Fruit fly (Drosophila melanogaster) whole organism, pupa: Measurements from ENCODE around the gene CG13454.

Source experiments
- CG10348 ChIP-seq: fragments of 200-800 bp; sonication (Bioruptor generic); IDR thresholded peaks from 2 replicates; pipeline ENCODE4 v1.3.6; 2022; ENCODE audit warnings: missing biosample characterization, missing genetic modification characterization
- CG12605 ChIP-seq: fragments of 200-800 bp; sonication (Bioruptor generic); IDR thresholded peaks from 2 replicates; pipeline ENCODE4 v1.3.6; 2022; ENCODE audit warnings: missing biosample characterization, missing genetic modification characterization
- CG13204 ChIP-seq: fragments of 200-800 bp; sonication (Bioruptor generic); optimal IDR thresholded peaks from 2 replicates; lab custom pipeline; 2018; ENCODE audit warnings: missing biosample characterization, mild to moderate bottlenecking, missing genetic modification characterization, moderate library complexity
- CG14655 ChIP-seq: fragments of 200-800 bp; sonication (Bioruptor generic); optimal IDR thresholded peaks from 3 replicates; lab custom pipeline; 2017; ENCODE audit warnings: mild to moderate bottlenecking, missing biosample characterization, missing genetic modification reagents, missing genetic modification characterization
- CG15710 ChIP-seq: fragments of 200-800 bp; sonication (Bioruptor generic); optimal IDR thresholded peaks from 2 replicates; lab custom pipeline; 2018; ENCODE audit warnings: missing biosample characterization, mild to moderate bottlenecking, missing genetic modification characterization, moderate library complexity
- CG17806 ChIP-seq: fragments of 200-800 bp; sonication (Bioruptor generic); optimal IDR thresholded peaks from 2 replicates; lab custom pipeline; 2018; ENCODE audit warnings: missing biosample characterization, mild to moderate bottlenecking, missing genetic modification characterization, moderate library complexity
- CG32121 ChIP-seq: fragments of 200-800 bp; sonication (Bioruptor generic); IDR thresholded peaks from 2 replicates; pipeline ENCODE4 v1.3.6; 2022; ENCODE audit warnings: missing biosample characterization, missing genetic modification characterization
- CG34367 ChIP-seq: fragments of 200-800 bp; sonication (Bioruptor generic); optimal IDR thresholded peaks from 2 replicates; lab custom pipeline; 2018; ENCODE audit warnings: missing biosample characterization, mild to moderate bottlenecking, missing genetic modification characterization
- CG4496 ChIP-seq: fragments of 200-800 bp; sonication (Bioruptor generic); IDR thresholded peaks from 3 replicates; pipeline ENCODE4 v1.3.6; 2022; ENCODE audit warnings: missing biosample characterization, missing genetic modification characterization
- CG8159 ChIP-seq: fragments of 200-800 bp; sonication (Bioruptor generic); optimal IDR thresholded peaks from 3 replicates; lab custom pipeline; 2018; ENCODE audit warnings: missing biosample characterization, mild to moderate bottlenecking, missing genetic modification characterization, moderate library complexity
- CG8301 ChIP-seq: fragments of 200-800 bp; sonication (Bioruptor generic); optimal IDR thresholded peaks from 2 replicates; lab custom pipeline; 2018; ENCODE audit warnings: missing biosample characterization, mild to moderate bottlenecking, missing genetic modification characterization
- CG9948 ChIP-seq: fragments of 200-800 bp; sonication (Bioruptor generic); optimal IDR thresholded peaks from 2 replicates; lab custom pipeline; 2018; ENCODE audit warnings: missing biosample characterization, mild to moderate bottlenecking, missing genetic modification characterization, moderate library complexity
- D1 ChIP-seq: fragments of 200-800 bp; sonication (Bioruptor generic); optimal IDR thresholded peaks from 2 replicates; lab custom pipeline; 2018; ENCODE audit warnings: missing biosample characterization, mild to moderate bottlenecking, missing genetic modification characterization, moderate library complexity
- EcR ChIP-seq: fragments of 200-800 bp; sonication (Bioruptor generic); optimal IDR thresholded peaks from 3 replicates; lab custom pipeline; 2019; ENCODE audit warnings: missing biosample characterization, missing genetic modification characterization, mild to moderate bottlenecking, moderate library complexity, missing genetic modification reagents
- Ets98B ChIP-seq: fragments of 200-800 bp; sonication (Bioruptor generic); IDR thresholded peaks from 2 replicates; pipeline ENCODE4 v1.3.6; 2022; ENCODE audit warnings: missing biosample characterization, missing genetic modification characterization
- Pif1A ChIP-seq: fragments of 200-800 bp; sonication (Bioruptor generic); optimal IDR thresholded peaks from 3 replicates; lab custom pipeline; 2016; ENCODE audit warnings: missing biosample characterization, missing genetic modification characterization
- Pif1B ChIP-seq: fragments of 200-800 bp; sonication (Bioruptor generic); optimal IDR thresholded peaks from 3 replicates; lab custom pipeline; 2016; ENCODE audit warnings: missing biosample characterization, missing genetic modification characterization
- Snoo ChIP-seq: fragments of 200-800 bp; sonication (Bioruptor generic); optimal IDR thresholded peaks from 3 replicates; lab custom pipeline; 2017; ENCODE audit warnings: missing biosample characterization, mild to moderate bottlenecking, missing genetic modification characterization, inconsistent platforms
- fd96Ca ChIP-seq: fragments of 200-800 bp; sonication (Bioruptor generic); IDR thresholded peaks from 3 replicates; pipeline ENCODE4 v1.3.6; 2022; ENCODE audit warnings: missing biosample characterization, missing genetic modification characterization
- gl ChIP-seq: fragments of 200-800 bp; sonication (Bioruptor generic); optimal IDR thresholded peaks from 2 replicates; lab custom pipeline; 2018; ENCODE audit warnings: missing biosample characterization, mild to moderate bottlenecking, missing genetic modification characterization
- rn ChIP-seq: fragments of 200-800 bp; sonication (Bioruptor generic); IDR thresholded peaks from 2 replicates; pipeline ENCODE4 v1.3.6; 2022; ENCODE audit warnings: missing biosample characterization, missing genetic modification characterization

The CG13454 gene

dm6 chr3L:15530071-15530470, 13.2 kb upstream of the CG13454 start:
- TF ChIP-seq rn (GFP tag; lab: Robert Waterston, UW) = no peak

DNA sequence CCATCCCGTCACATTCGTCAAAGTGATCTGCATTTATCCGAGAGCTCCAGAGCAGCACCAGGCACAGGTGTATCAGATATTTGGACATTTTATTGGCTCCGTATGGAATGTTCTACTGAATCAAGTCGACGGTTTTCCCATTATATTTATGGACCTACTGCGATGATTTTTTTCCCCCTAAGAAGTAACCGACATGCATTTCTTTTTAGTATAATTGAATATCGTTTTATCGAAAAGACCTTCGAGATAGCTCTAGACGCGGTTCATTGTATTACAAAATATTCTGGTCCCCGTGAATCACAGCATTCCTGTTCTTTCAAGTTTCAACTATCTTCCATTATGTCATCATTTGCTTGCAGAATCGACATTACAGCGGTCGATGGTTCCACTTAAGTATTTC, 12.3 kb upstream of the CG13454 start, which contains the start of gene obst-H:
obst-H (minus strand) TSS at position 101 of the 400 bp plus-strand sequence.
- TF ChIP-seq CG34367 (tag; lab: Kevin White, UChicago) (no peak), EcR (GFP tag; lab: Kevin White, UChicago) (no peak), Snoo (tag; lab: Kevin White, UChicago) (no peak), fd96Ca (GFP tag; lab: Robert Waterston, UW) (no peak), CG10348 (no peak), Ets98B (no peak), Pif1A (no peak), CG14655 (GFP tag; lab: Kevin White, UChicago) (no peak), CG17806 (tag; lab: Kevin White, UChicago) (no peak), rn (GFP tag; lab: Robert Waterston, UW) (no peak), Pif1B (GFP tag; lab: Kevin White, UChicago) (no peak)

DNA sequence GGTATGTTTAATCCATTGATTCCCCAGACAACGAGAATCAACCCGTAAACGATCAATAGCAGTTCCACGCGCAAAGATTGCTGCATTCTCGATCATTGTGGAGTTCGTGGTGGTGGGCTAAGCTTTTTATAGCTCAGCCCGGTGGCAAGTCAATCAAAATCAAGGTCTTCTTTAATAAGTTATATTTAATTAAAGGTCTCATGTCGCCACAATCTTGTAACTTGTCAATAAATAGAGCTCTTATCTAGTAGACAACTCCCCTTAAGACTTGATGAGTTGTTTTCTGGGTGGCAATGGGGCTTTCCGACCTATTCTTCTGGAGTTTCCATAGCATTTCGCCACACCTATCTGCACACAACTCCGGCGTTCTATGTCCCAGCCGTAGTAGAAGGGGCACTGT, 11.2 kb upstream of the CG13454 start, which contains the start of gene CG42728:
CG42728 (minus strand) TSS at position 101 of the 400 bp plus-strand sequence.
- TF ChIP-seq Ets98B (no peak), CG32121 (GFP tag; lab: Robert Waterston, UW) (no peak), D1 (no peak), CG15710 (tag; lab: Kevin White, UChicago) (no peak), CG34367 (tag; lab: Kevin White, UChicago) (no peak), CG13204 (GFP tag; lab: Kevin White, UChicago) (no peak), Pif1B (GFP tag; lab: Kevin White, UChicago) (no peak), CG4496 (GFP tag; lab: Robert Waterston, UW) (no peak), rn (GFP tag; lab: Robert Waterston, UW) (no peak), CG8159 (no peak), CG10348 (no peak), CG9948 (tag; lab: Kevin White, UChicago) (no peak), CG17806 (tag; lab: Kevin White, UChicago) (no peak), CG14655 (GFP tag; lab: Kevin White, UChicago) (no peak), gl (no peak), EcR (GFP tag; lab: Kevin White, UChicago) (no peak), Snoo (tag; lab: Kevin White, UChicago) (no peak), Pif1A (no peak), fd96Ca (GFP tag; lab: Robert Waterston, UW) (no peak)

DNA sequence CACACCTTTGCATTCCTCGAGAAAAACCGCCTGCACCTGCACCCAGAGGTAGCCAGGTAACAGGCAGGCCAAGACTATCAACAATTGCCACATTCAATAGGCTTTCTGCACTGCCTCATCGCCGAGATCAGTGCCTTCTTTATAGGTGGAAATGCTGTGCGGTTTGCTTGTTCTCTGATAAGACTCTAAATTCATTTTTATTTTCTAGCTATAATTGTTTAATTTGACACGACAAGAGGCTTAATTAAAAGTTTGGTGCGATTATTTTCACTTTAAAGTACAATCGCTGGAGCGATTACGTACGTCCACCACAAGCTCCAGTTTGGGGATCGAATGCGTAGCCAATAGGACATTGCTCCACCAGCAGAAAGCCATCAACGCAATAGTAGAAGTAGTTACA, 10.6 kb upstream of the CG13454 start, which contains the start of gene CG42729:
CG42729 (minus strand) TSS at position 101 of the 400 bp plus-strand sequence.
- TF ChIP-seq Pif1A (no peak), Snoo (tag; lab: Kevin White, UChicago) (no peak)

DNA sequence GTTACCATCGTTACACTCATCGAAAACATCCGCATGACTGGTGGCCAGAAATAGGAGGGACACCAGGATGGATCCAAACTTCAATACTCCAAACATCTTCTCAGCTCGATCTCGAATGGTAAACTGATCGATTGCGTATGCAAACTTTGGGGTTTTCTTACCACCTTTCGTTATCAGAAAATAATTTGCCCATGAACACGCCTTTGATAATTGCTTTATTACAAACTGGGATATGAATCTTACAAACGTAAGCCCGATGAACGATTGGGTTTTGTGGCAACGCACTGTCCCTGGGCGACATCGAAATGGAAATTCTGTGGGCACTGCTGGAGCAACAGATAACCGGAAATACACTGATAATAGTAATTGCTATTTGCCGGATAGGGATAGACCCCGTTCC, 9.9 kb upstream of the CG13454 start, which contains the start of gene CG33985:
CG33985 (minus strand) TSS at position 101 of the 400 bp plus-strand sequence.
- TF ChIP-seq D1 (no peak), CG13204 (GFP tag; lab: Kevin White, UChicago) (no peak), CG8301 (no peak), CG17806 (tag; lab: Kevin White, UChicago) (no peak), CG34367 (tag; lab: Kevin White, UChicago) (no peak), CG8159 (no peak), CG32121 (GFP tag; lab: Robert Waterston, UW) (no peak), CG12605 (no peak), CG10348 (no peak), fd96Ca (GFP tag; lab: Robert Waterston, UW) (no peak), gl (no peak), CG15710 (tag; lab: Kevin White, UChicago) (no peak), Ets98B (no peak), CG9948 (tag; lab: Kevin White, UChicago) (no peak)

- TF ChIP-seq CG32121 (GFP tag; lab: Robert Waterston, UW) (no peak), gl (no peak), Pif1A (no peak), CG8159 (no peak), CG8301 (no peak)
Observed at dm6 chr3L:15525153-15525552, 8.3 kb upstream of the CG13454 start, which contains the start of gene CG33986. TSS of gene CG33986 (minus strand) at chr3L:15525253.

- TF ChIP-seq Pif1A = no peak
- no peak for TF ChIP-seq gl
- TF ChIP-seq CG15710 (tag; lab: Kevin White, UChicago) = no peak
- no peak for TF ChIP-seq CG32121 (GFP tag; lab: Robert Waterston, UW)
- TF ChIP-seq Ets98B = no peak
- TF ChIP-seq CG8159 = no peak
- no peak for TF ChIP-seq CG17806 (tag; lab: Kevin White, UChicago)
- TF ChIP-seq CG8301 = no peak
Observed at dm6 chr3L:15523806-15524346, 7.0 kb upstream of the CG13454 start, which contains the start of gene CG7945. TSS of gene CG7945 (minus strand) at chr3L:15524137.
